Worm (Caenorhabditis elegans): ENCODE results near the gene unc-76.
A peak's percentile ranks its signal among the peaks of the same experiment; 100 is the strongest.
"Not testable (repeated sequence)": the region's sequence is repeated elsewhere in the genome, so short reads cannot be mapped to it uniquely, and the experiment has no call there.

The unc-76 gene

DNA sequence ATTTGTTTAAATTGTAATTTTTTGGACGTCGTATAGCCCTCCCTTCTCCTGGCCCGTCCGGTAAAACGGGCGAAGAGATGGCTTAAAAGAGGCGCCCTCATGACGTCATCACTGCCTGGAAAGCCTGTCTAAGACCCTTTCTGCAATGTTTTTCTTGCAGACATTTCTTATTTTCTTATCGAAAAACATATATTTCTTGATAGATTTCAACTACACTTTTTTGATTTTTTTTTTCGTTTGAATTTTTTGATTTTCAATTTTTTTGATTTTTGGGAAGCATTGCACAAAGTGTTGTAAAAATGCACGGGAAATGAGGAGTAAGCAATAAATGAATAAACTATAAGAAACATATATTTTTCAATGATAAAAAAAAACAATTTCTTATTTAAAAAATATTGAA lies 42.4 kb downstream of the unc-76 start, which contains the start of gene T01G5.6:
Gene T01G5.6, minus strand, starts transcription at position 101 of the 400 bp plus-strand sequence.
- TF ChIP-seq lin-39 (tag; optimal IDR thresholded peaks at IDR 0.05) (no peak), sox-4 (tag; optimal IDR thresholded peaks at IDR 0.05) (no peak), ets-5 (GFP tag; IDR thresholded peaks at IDR 0.05) (no peak), aly-2 (tag; optimal IDR thresholded peaks at IDR 0.05) (no peak), fkh-4 (tag; optimal IDR thresholded peaks at IDR 0.05; ENCODE audit: borderline replicate concordance) (no peak), hpl-2 (GFP tag; optimal IDR thresholded peaks at IDR 0.05) (no peak), nhr-90 (tag; optimal IDR thresholded peaks at IDR 0.05; ENCODE audit: poor library complexity) (no peak), pax-3 (tag; optimal IDR thresholded peaks at IDR 0.05) (no peak), vab-15 (tag; optimal IDR thresholded peaks at IDR 0.05) (no peak), zag-1 (tag; optimal IDR thresholded peaks at IDR 0.05) (no peak), unc-62 (GFP tag; optimal IDR thresholded peaks at IDR 0.05) (no peak), egl-27 (tag; optimal IDR thresholded peaks at IDR 0.05) (no peak), pag-3 (tag; optimal IDR thresholded peaks at IDR 0.05; ENCODE audit: borderline replicate concordance, insufficient read depth) (no peak), unc-98 (GFP tag; IDR thresholded peaks at IDR 0.05) (no peak), rnt-1 (tag; optimal IDR thresholded peaks at IDR 0.05) (no peak), skn-1 (tag; optimal IDR thresholded peaks at IDR 0.05) (no peak)

DNA sequence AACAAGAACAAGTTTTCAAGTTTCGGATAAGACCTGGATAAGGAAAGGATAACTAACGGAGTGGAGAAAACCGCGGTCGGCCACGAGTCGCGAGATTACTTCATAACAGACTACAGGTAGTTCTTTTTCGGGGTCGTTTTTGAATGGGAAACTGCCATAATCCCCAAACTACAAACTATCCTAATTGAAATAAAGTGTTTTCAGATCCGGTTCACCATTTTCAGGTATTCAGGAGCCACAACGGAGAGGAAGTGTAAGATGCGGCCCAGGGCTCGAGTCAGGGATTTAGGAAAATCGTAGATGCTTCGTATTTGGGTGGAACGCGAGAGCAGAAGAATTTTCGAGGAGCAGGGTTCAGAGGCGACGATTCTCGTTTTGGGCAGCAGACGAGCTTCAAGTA lies 44.4 kb downstream of the unc-76 start, which contains the start of gene T01G5.8:
Gene T01G5.8, plus strand, starts transcription at position 301 of the 400 bp plus-strand sequence.
- TF ChIP-seq aha-1 (tag; optimal IDR thresholded peaks at IDR 0.05); nhr-90 (tag; optimal IDR thresholded peaks at IDR 0.05; ENCODE audit: poor library complexity); mep-1 (tag; optimal IDR thresholded peaks at IDR 0.05): not testable (repeated sequence)

DNA sequence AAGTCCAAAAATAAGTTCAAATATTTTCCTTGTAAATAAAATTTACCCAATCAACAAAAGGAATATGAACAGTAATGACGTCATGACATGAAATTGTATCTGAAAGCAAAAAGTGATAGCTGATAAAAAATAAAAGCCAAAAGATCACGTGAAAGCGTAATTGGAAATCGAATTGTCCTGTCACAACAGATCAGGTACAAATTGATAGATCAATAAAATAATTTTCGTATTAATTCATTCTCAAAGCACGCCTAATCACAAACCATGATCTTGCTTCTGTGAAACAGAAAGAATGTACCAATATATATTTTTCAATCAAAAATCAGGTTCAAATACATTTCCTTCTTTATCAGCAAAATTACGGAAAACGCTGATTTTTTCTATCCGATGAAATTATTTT lies 48.0 kb downstream of the unc-76 start, which contains the start of gene flor-1:
Gene flor-1, minus strand, starts transcription at position 101 of the 400 bp plus-strand sequence.
- TF ChIP-seq nhr-20 (tag; optimal IDR thresholded peaks at IDR 0.05), result peak; percentile 18
- no peak for TF ChIP-seq zag-1 (tag; optimal IDR thresholded peaks at IDR 0.05)

ce11 chrV:15125162-15125561 lies 53.6 kb downstream of the unc-76 start, which contains the start of gene ugt-30:
Gene ugt-30, minus strand, starts transcription at chrV:15125262.
- TF ChIP-seq nhr-77, pax-3, nhr-84 (tag; optimal IDR thresholded peaks at IDR 0.05): not testable (repeated sequence)

ce11 chrV:15127413-15127812 lies 55.9 kb downstream of the unc-76 start, which contains the start of gene srj-27:
Gene srj-27, minus strand, starts transcription at chrV:15127513.
- TF ChIP-seq blmp-1 (tag; optimal IDR thresholded peaks at IDR 0.05), result no peak
- no peak for TF ChIP-seq unc-98 (GFP tag; IDR thresholded peaks at IDR 0.05)
- TF ChIP-seq ceh-8 (GFP tag; optimal IDR thresholded peaks at IDR 0.05), result no peak
- no peak for TF ChIP-seq isw-1 (GFP tag; IDR thresholded peaks at IDR 0.05)
- no peak for TF ChIP-seq swsn-7 (tag; optimal IDR thresholded peaks at IDR 0.05)
- no peak for TF ChIP-seq efl-1 (optimal IDR thresholded peaks at IDR 0.05)
- no peak for TF ChIP-seq efl-1 (GFP tag; optimal IDR thresholded peaks at IDR 0.05 in 1 of 2)
- TF ChIP-seq dsc-1 (tag; optimal IDR thresholded peaks at IDR 0.05), result no peak

- TF ChIP-seq sup-37 (GFP tag; optimal IDR thresholded peaks at IDR 0.05), result no peak
- TF ChIP-seq pag-3 (tag; optimal IDR thresholded peaks at IDR 0.05; ENCODE audit: borderline replicate concordance, insufficient read depth), result no peak
- TF ChIP-seq fkh-8 (tag; optimal IDR thresholded peaks at IDR 0.05), result no peak
- no peak for TF ChIP-seq lin-15B (tag; optimal IDR thresholded peaks at IDR 0.05)
- no peak for TF ChIP-seq fos-1 (tag; optimal IDR thresholded peaks at IDR 0.05)
- no peak for TF ChIP-seq egl-27 (tag; optimal IDR thresholded peaks at IDR 0.05)
- no peak for TF ChIP-seq nhr-77 (tag; optimal IDR thresholded peaks at IDR 0.05)
- TF ChIP-seq fkh-10 (GFP tag; optimal IDR thresholded peaks at IDR 0.05), result no peak
- no peak for TF ChIP-seq irx-1 (tag; optimal IDR thresholded peaks at IDR 0.05)
- no peak for TF ChIP-seq elt-2 (tag; optimal IDR thresholded peaks at IDR 0.05)
These were observed 56.4 kb downstream of the unc-76 start, which contains the start of gene srr-7 for ce11 chrV:15127955-15128354. Gene srr-7, plus strand, starts transcription at chrV:15128255.
